Fruit fly (Drosophila melanogaster): ENCODE measurements around the gene CG34106.

dm6 chr2L:17222176-17222575, 91.4 kb downstream of the CG34106 start:
- TF ChIP-seq ttk (optimal IDR thresholded peaks at IDR 0.05) (no peak), Myc (optimal IDR thresholded peaks at IDR 0.05) (no peak), Sin3A (optimal IDR thresholded peaks at IDR 0.05) (no peak), insv (optimal IDR thresholded peaks at IDR 0.05) (no peak), h (optimal IDR thresholded peaks at IDR 0.05) (no peak)

Measured in Kc167 (cell line).